Worm (Caenorhabditis elegans) whole organism, late embryonic: ENCODE data around the gene C44C10.3.

Experiments used
- K09A11.1 ChIP-seq: sonication (generic microtip); optimal IDR thresholded peaks from 2 replicates; lab custom pipeline; 2017; ENCODE audit warnings: antibody characterized with exemption, mild to moderate bottlenecking, missing genetic modification characterization, missing compliant biosample characterization; ENCODE audit not compliant: insufficient read depth
- ama-1 ChIP-seq: fragments of 150-350 bp; optimal IDR thresholded peaks from 2 replicates; lab custom pipeline; 2014
- ceh-19 ChIP-seq: fragments of 200-800 bp; sonication (Bioruptor generic); optimal IDR thresholded peaks from 2 replicates; lab custom pipeline; 2018; ENCODE audit warnings: mild to moderate bottlenecking, missing genetic modification characterization, missing compliant biosample characterization
- ceh-6 ChIP-seq: fragments of 200-800 bp; sonication (Bioruptor generic); optimal IDR thresholded peaks from 2 replicates; lab custom pipeline; 2018; ENCODE audit warnings: mild to moderate bottlenecking, missing genetic modification characterization, missing compliant biosample characterization
- gmeb-2 ChIP-seq: sonication (generic microtip); optimal IDR thresholded peaks from 2 replicates; lab custom pipeline; 2016; ENCODE audit warnings: missing genetic modification characterization, inconsistent platforms, missing compliant biosample characterization
- hlh-30 ChIP-seq: sonication (generic microtip); optimal IDR thresholded peaks from 2 replicates; lab custom pipeline; 2017; ENCODE audit warnings: antibody characterized with exemption, missing genetic modification characterization, missing compliant biosample characterization; ENCODE audit not compliant: insufficient read depth
- lin-11 ChIP-seq: fragments of 200-800 bp; sonication (Bioruptor generic); optimal IDR thresholded peaks from 2 replicates; lab custom pipeline; 2018; ENCODE audit warnings: mild to moderate bottlenecking, missing genetic modification characterization, missing compliant biosample characterization
- pat-9 ChIP-seq: fragments of 200-800 bp; sonication (Bioruptor generic); optimal IDR thresholded peaks from 2 replicates; lab custom pipeline; 2018; ENCODE audit warnings: mild to moderate bottlenecking, missing genetic modification characterization, moderate library complexity, missing compliant biosample characterization
- pqm-1 ChIP-seq: sonication (generic microtip); optimal IDR thresholded peaks from 2 replicates; lab custom pipeline; 2016; ENCODE audit warnings: missing genetic modification characterization, missing compliant biosample characterization
- syd-9 ChIP-seq: sonication (generic microtip); optimal IDR thresholded peaks from 2 replicates; lab custom pipeline; 2016; ENCODE audit warnings: mild to moderate bottlenecking, missing genetic modification characterization, moderate library complexity, missing compliant biosample characterization
- tbx-2 ChIP-seq: sonication (generic microtip); optimal IDR thresholded peaks from 2 replicates; lab custom pipeline; 2016; ENCODE audit warnings: missing genetic modification characterization, missing compliant biosample characterization
- unc-42 ChIP-seq: sonication (generic microtip); optimal IDR thresholded peaks from 2 replicates; lab custom pipeline; 2016; ENCODE audit warnings: missing genotype, missing genetic modification characterization, missing compliant biosample characterization
- unc-86 ChIP-seq: sonication (generic microtip); optimal IDR thresholded peaks from 2 replicates; lab custom pipeline; 2016; ENCODE audit warnings: missing genetic modification characterization, missing compliant biosample characterization

ce11 chrX:11716463-11716960, 14.2 kb downstream of the C44C10.3 start, which contains the start of gene C44C10.9:
- TF ChIP-seq unc-86 (tag; lab: Kevin White, UChicago) (no peak), K09A11.1 (tag; lab: Kevin White, UChicago) (no peak), ceh-19 (GFP tag; lab: Kevin White, UChicago) (no peak), ceh-6 (GFP tag; lab: Kevin White, UChicago) (no peak), gmeb-2 (tag; lab: Kevin White, UChicago) (no peak), pqm-1 (tag; lab: Kevin White, UChicago) (no peak), unc-42 (tag; lab: Kevin White, UChicago) (no peak), pat-9 (tag; lab: Kevin White, UChicago) (no peak), lin-11 (tag; lab: Kevin White, UChicago) (no peak), hlh-30 (tag; lab: Kevin White, UChicago) (no peak), syd-9 (tag; lab: Kevin White, UChicago) (no peak), tbx-2 (tag; lab: Kevin White, UChicago) (no peak), ama-1 (lab: Kevin White, UChicago) (no peak)
